Worm (Caenorhabditis elegans) whole organism, midembryonic: Measurements from ENCODE around the gene mks-5.

Source experiments
- T22C8.4 ChIP-seq: fragments of 200-800 bp; sonication (Bioruptor generic); IDR thresholded peaks from 2 replicates; pipeline ENCODE4 v1.3.6; 2022; ENCODE audit warnings: missing genetic modification characterization, missing compliant biosample characterization
- cog-1 ChIP-seq: sonication (generic microtip); optimal IDR thresholded peaks from 2 replicates; lab custom pipeline; 2016; ENCODE audit warnings: missing genetic modification characterization, missing compliant biosample characterization
- flt-1 ChIP-seq: fragments of 200-800 bp; sonication (Bioruptor generic); IDR thresholded peaks from 2 replicates; pipeline ENCODE4 v1.3.6; 2022; ENCODE audit warnings: missing genetic modification characterization, missing compliant biosample characterization
- klf-2 ChIP-seq: fragments of 200-800 bp; sonication (Bioruptor generic); conservative IDR thresholded peaks from 2 replicates; pipeline ENCODE4 v1.3.6; 2022; ENCODE audit warnings: missing genetic modification reagents, missing genetic modification characterization, missing compliant biosample characterization
- med-1 ChIP-seq: sonication (generic microtip); optimal IDR thresholded peaks from 2 replicates; lab custom pipeline; 2017; ENCODE audit warnings: missing genetic modification characterization, mild to moderate bottlenecking, missing compliant biosample characterization, antibody characterized with exemption, missing genetic modification reagents; ENCODE audit not compliant: insufficient read depth
- ref-1 ChIP-seq: fragments of 200-800 bp; sonication (Bioruptor generic); conservative IDR thresholded peaks from 2 replicates; pipeline ENCODE4 v1.3.6; 2022; ENCODE audit warnings: missing genetic modification reagents, missing genetic modification characterization, missing compliant biosample characterization
- tab-1 ChIP-seq: fragments of 200-800 bp; sonication (Bioruptor generic); IDR thresholded peaks from 2 replicates; pipeline ENCODE4 v1.3.6; 2022; ENCODE audit warnings: missing genetic modification characterization, missing compliant biosample characterization
- ztf-23 ChIP-seq: fragments of 200-800 bp; sonication (Bioruptor generic); IDR thresholded peaks from 2 replicates; pipeline ENCODE4 v1.3.6; 2022; ENCODE audit warnings: missing genetic modification reagents, missing genetic modification characterization, missing compliant biosample characterization
- ztf-29 ChIP-seq: fragments of 200-800 bp; sonication (Bioruptor generic); IDR thresholded peaks from 2 replicates; pipeline ENCODE4 v1.3.6; 2022; ENCODE audit warnings: missing genetic modification reagents, missing genetic modification characterization, missing compliant biosample characterization

Gene mks-5

DNA sequence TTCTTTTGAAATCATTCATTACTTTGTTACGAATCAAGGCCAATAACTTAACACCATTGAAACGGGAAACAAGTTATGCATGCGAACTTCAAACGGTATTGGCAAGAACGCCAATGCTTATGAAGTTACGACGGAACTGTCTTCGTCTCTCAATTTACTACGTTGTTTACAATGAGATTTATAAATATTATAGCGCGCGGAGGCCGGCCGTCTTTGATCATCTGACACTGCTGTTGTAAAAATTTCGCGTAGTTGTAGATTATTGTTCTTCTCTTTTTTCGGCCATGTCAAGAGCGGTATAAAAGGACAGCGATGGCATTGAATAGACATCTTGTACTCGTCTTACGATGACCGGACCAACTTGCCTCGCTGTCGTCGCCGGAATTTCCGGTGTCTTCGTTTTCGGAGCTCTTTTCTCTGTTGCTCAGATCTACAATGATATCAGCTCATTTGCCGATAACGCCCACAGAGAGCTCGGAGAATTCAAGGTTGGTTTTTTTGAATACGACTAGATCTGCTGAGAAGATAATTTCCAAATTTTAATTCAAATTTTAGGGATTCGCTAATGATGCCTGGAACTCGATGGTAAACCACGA lies 15.4 kb upstream of the mks-5 start, which contains the start of gene col-39:
TSS of gene col-39 (plus strand) at position 342 of the 596 bp plus-strand sequence.
- TF ChIP-seq ztf-29 (GFP tag; lab: Robert Waterston, UW) (no peak), med-1 (GFP tag; lab: Kevin White, UChicago) (no peak), flt-1 (GFP tag; lab: Robert Waterston, UW) (no peak), T22C8.4 (GFP tag; lab: Robert Waterston, UW) (no peak), tab-1 (no peak), cog-1 (no peak), ztf-23 (GFP tag; lab: Robert Waterston, UW) (no peak), klf-2 (GFP tag; lab: Robert Waterston, UW) (no peak), ref-1 (no peak)

DNA sequence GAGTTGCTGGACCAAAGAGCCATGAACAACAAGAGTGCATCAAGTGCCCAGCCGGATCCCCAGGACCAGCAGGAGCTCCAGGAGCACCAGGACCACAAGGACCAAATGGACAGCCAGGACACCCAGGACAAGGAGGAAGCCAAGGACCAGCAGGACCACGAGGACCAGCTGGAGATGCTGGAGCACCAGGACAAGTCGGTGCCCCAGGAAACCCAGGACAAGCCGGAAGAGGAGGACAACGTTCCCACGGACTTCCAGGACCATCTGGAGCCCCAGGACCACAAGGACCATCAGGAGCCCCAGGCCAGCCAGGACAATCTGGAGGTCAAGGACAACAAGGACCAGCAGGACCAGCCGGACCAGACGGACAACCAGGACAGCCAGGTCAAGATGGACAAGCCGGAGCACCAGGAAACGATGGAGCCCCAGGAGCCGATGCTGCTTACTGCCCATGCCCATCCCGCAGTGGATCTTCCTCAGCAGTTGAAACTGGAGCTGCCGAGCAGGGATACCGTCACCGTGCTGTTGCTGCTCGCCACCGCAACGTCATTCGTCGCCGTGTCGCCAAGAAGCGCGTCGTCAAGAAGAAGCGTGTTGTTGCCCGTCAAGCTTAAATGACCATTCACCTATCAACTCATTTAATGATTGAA lies 14.6 kb upstream of the mks-5 start:
- TF ChIP-seq ztf-29 (GFP tag; lab: Robert Waterston, UW) (no peak), ztf-23 (GFP tag; lab: Robert Waterston, UW) (no peak), klf-2 (GFP tag; lab: Robert Waterston, UW) (no peak), tab-1 (no peak), ref-1 (no peak), T22C8.4 (GFP tag; lab: Robert Waterston, UW) (no peak), med-1 (GFP tag; lab: Kevin White, UChicago) (no peak), flt-1 (GFP tag; lab: Robert Waterston, UW) (no peak)

DNA sequence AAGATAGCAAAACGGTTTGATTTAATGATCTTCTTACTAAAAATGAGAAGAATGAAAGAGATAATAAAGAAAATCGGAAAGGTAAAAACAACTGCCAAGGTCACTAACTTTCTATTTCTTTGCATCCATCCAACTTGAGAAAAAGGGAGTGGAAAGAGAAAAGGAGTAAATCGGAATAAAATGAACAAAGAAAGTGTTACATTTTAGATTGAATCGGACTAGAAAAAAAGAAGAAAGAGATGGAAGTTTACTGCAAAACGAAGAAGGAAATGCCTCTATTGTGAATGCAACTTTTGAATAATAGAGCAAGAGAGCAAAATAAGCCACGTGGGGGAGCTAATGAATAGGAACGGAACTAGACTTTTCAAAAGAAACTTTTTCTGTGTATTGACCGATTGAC lies 14.0 kb upstream of the mks-5 start:
- no peak for TF ChIP-seq ztf-29 (GFP tag; lab: Robert Waterston, UW)
- TF ChIP-seq ref-1, result no peak
- TF ChIP-seq klf-2 (GFP tag; lab: Robert Waterston, UW), result no peak
- TF ChIP-seq T22C8.4 (GFP tag; lab: Robert Waterston, UW), result no peak
- TF ChIP-seq tab-1, result no peak
- TF ChIP-seq med-1 (GFP tag; lab: Kevin White, UChicago), result no peak
- no peak for TF ChIP-seq flt-1 (GFP tag; lab: Robert Waterston, UW)
- no peak for TF ChIP-seq ztf-23 (GFP tag; lab: Robert Waterston, UW)
- no peak for TF ChIP-seq cog-1

DNA sequence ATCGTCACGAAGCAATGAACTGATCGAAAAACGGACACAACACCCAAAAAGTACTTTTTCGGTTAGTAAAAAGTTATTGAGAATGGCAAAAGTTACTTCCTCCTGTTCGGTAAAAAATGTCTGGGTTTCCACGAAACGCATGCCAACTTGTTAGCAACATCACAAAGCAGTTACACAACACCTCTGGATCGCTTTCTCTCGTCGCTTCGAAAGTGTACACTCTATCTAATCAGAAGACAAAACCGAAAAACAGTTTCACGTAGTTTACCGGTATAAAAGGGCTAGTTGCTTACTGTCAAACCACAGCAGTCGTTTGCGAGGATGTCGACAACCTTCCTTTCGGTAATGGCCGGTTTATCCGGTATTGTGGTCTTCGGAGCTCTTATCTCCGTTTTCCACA lies 13.1 kb upstream of the mks-5 start, which contains the start of gene col-80:
TSS of gene col-80 (plus strand) at position 301 of the 400 bp plus-strand sequence.
- TF ChIP-seq med-1 (GFP tag; lab: Kevin White, UChicago) (no peak), ztf-29 (GFP tag; lab: Robert Waterston, UW) (no peak)

DNA sequence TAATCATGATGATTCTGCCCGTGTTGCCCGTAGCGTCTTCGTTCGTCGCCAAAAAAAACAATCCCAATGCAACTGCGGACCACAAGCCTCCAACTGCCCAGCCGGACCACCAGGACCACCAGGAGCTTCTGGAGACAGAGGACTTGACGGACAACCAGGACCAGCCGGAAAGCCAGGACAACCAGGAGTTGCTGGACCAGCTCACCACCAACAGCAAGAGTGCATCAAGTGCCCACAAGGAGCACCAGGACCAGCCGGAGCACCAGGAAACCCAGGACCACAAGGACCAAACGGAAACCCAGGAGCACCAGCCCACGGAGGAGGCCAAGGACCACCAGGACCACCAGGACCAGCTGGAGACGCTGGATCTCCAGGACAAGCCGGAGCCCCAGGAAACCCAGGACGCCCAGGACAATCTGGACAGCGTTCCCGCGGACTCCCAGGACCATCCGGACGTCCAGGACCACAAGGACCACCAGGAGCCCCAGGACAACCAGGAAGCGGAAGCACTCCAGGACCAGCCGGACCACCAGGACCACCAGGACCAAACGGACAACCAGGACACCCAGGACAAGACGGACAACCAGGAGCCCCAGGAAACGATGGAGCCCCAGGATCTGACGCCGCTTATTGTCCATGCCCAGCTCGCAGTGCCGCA lies 12.5 kb upstream of the mks-5 start:
- TF ChIP-seq med-1 (GFP tag; lab: Kevin White, UChicago) (no peak), ztf-23 (GFP tag; lab: Robert Waterston, UW) (no peak), flt-1 (GFP tag; lab: Robert Waterston, UW) (no peak), cog-1 (no peak), ref-1 (no peak), klf-2 (GFP tag; lab: Robert Waterston, UW) (no peak), tab-1 (no peak), T22C8.4 (GFP tag; lab: Robert Waterston, UW) (no peak), ztf-29 (GFP tag; lab: Robert Waterston, UW) (no peak)

DNA sequence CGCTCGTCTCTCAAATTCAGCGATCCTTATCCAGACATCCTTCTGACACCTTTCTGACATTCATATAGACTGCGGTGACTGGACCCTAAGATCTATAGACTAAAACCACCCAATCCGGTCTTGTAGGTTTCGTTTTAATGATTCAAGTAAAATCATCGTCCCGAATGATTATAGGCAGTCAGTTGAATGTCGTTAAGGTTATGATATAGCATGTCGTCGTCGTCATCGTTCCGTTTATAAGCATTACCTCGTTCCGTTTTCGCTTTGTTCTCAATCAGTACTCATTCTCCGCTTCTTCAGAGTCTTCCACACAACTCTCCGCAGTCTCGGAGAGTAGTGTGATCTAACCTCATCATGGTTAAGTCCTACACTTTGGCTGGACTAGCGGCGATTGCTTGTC lies 11.4 kb upstream of the mks-5 start, which contains the start of gene bli-1:
TSS of gene bli-1 (plus strand) at position 301 of the 400 bp plus-strand sequence.
- no peak for TF ChIP-seq cog-1
- TF ChIP-seq T22C8.4 (GFP tag; lab: Robert Waterston, UW), result no peak
- no peak for TF ChIP-seq tab-1
- no peak for TF ChIP-seq med-1 (GFP tag; lab: Kevin White, UChicago)
- no peak for TF ChIP-seq ztf-23 (GFP tag; lab: Robert Waterston, UW)
- no peak for TF ChIP-seq flt-1 (GFP tag; lab: Robert Waterston, UW)
- TF ChIP-seq ref-1, result no peak
- TF ChIP-seq klf-2 (GFP tag; lab: Robert Waterston, UW), result no peak
- no peak for TF ChIP-seq ztf-29 (GFP tag; lab: Robert Waterston, UW)

DNA sequence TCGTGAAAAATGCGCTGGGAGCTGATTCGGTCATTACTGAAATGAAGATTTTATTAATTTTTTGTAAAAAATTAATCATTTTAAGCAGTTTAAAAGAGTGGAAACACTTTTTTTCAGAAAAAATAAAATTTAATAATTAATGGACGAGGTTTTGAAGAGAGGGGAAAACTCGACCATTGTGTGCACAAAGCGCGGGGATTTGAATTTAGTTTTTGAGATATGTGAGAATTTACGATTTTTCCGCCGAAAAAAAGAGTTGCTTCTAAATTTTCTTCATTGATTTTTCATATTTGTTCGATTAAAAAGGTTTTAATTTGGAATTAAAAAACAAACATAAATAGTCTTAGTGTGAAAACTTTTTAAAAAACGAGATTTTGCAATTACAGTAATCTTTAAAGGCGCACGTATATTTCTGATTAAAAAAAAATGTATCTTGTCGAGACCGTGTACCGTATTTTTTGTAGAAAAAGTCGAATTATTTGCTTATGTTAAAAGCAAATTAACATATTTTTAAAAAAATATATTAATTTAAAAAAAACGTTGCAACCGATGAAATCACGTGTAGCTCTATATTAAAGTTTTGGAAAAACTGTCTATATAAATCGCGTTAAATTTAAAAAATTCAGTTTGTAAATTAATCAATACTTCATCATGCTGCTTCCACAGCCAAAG lies 5.6 kb upstream of the mks-5 start, which contains the start of the genes dph-2 and C09G5.7:
TSS of gene dph-2 (minus strand) at position 36 of the 672 bp plus-strand sequence.
TSS of gene C09G5.7 (plus strand) at position 622 of the 672 bp plus-strand sequence.
- no peak for TF ChIP-seq ref-1
- TF ChIP-seq ztf-23 (GFP tag; lab: Robert Waterston, UW), result no peak
- TF ChIP-seq tab-1, result no peak
- TF ChIP-seq ztf-29 (GFP tag; lab: Robert Waterston, UW), result no peak
- TF ChIP-seq cog-1, result no peak
- no peak for TF ChIP-seq med-1 (GFP tag; lab: Kevin White, UChicago)
- no peak for TF ChIP-seq klf-2 (GFP tag; lab: Robert Waterston, UW)
- no peak for TF ChIP-seq flt-1 (GFP tag; lab: Robert Waterston, UW)
- no peak for TF ChIP-seq T22C8.4 (GFP tag; lab: Robert Waterston, UW)

DNA sequence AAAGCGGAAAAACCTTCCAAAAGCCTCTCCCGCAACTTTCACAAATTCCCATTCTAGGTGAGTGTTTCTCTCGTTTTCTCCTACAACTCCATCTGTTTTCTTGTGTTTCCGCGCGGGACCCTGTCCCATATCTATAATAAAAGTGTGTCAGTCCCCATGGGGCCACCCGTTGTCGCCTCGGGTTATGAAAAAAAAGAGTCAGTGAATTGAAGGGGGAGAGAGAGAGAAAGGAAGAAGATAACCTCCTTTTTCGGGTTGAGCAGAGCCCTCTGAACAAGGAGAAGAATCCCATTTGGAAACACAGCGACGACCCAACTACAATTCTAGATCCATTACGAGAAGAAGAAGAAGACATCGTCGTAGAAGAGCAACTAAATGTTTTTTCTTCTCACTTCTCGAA lies 2.9 kb upstream of the mks-5 start, which contains the start of gene C09G5.13:
TSS of gene C09G5.13 (plus strand) at position 301 of the 400 bp plus-strand sequence.
- TF ChIP-seq ztf-23 (GFP tag; lab: Robert Waterston, UW) (no peak), flt-1 (GFP tag; lab: Robert Waterston, UW) (no peak), T22C8.4 (GFP tag; lab: Robert Waterston, UW) (no peak), tab-1 (no peak), ref-1 (no peak), med-1 (GFP tag; lab: Kevin White, UChicago) (no peak), klf-2 (GFP tag; lab: Robert Waterston, UW) (no peak), ztf-29 (GFP tag; lab: Robert Waterston, UW) (no peak)
